Fruit fly (Drosophila melanogaster): ENCODE data around the gene CG46306.
A peak's percentile ranks its signal among the peaks of the same experiment; 100 is the strongest.

DNA sequence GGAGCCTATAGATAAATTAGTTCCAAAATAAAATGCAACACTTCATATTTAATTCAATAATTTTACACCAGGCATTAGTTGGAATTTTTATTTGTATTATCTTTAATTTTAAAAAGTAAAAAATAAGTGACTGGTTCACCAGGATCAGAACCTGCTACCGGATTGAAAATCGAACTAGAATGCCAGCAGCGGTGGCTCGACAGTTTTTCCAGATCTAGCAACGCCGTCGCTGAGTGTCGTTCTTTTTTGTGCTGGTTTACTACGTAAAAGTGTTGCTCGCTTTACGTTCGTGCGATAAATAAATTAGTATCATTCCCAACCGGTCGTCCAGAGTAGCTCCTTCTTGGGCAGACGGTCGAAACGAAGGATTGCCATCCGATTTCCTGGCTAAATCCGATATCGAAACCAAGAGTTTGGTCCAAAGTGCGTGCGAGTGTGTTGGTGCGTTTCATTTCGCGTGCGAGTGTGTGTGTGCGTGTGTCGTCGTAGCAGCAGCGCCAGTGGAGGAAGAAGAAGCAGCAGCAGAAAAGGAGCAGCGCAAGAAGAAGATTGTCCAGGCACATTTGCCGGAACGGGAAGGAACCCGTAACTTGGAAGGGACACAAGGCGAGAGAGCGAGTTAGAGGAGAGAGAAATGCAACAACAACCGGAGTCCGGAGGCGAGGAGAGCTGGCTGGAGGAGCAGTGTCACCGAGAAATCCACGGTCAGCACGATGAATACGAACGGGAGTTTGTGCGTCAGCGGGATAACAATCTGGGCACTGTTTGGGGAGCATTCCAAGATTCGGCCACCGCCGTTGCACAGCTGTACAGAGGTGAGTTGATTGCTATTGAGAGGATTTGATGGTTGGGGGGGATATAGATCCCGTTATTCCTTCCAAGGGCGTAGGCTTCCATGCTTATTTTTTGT lies 43.1 kb downstream of the CG46306 start, which contains the start of gene CG4768:
- no peak for TF ChIP-seq Blimp-1 (GFP tag; optimal IDR thresholded peaks at IDR 0.05)
- TF ChIP-seq Sox102F (GFP tag; optimal IDR thresholded peaks at IDR 0.05), result no peak
- no peak for TF ChIP-seq Smox (GFP tag; optimal IDR thresholded peaks at IDR 0.05)
- TF ChIP-seq CG1621 (tag; optimal IDR thresholded peaks at IDR 0.05), result peak; percentile 35
- no peak for TF ChIP-seq fd85E (GFP tag; optimal IDR thresholded peaks at IDR 0.05)
- TF ChIP-seq Sox15 (GFP tag; optimal IDR thresholded peaks at IDR 0.05), result no peak
- TF ChIP-seq OdsH (GFP tag; optimal IDR thresholded peaks at IDR 0.05), result no peak
- no peak for TF ChIP-seq CG8632 (GFP tag; optimal IDR thresholded peaks at IDR 0.05)
- TF ChIP-seq dac (GFP tag; optimal IDR thresholded peaks at IDR 0.05), result no peak
- TF ChIP-seq CG8319 (GFP tag; optimal IDR thresholded peaks at IDR 0.05), result no peak
- TF ChIP-seq CG31627 (GFP tag; optimal IDR thresholded peaks at IDR 0.05), result no peak
